Fruit fly (Drosophila melanogaster): ENCODE results near the gene CG7840.

CG7840 gene

DNA sequence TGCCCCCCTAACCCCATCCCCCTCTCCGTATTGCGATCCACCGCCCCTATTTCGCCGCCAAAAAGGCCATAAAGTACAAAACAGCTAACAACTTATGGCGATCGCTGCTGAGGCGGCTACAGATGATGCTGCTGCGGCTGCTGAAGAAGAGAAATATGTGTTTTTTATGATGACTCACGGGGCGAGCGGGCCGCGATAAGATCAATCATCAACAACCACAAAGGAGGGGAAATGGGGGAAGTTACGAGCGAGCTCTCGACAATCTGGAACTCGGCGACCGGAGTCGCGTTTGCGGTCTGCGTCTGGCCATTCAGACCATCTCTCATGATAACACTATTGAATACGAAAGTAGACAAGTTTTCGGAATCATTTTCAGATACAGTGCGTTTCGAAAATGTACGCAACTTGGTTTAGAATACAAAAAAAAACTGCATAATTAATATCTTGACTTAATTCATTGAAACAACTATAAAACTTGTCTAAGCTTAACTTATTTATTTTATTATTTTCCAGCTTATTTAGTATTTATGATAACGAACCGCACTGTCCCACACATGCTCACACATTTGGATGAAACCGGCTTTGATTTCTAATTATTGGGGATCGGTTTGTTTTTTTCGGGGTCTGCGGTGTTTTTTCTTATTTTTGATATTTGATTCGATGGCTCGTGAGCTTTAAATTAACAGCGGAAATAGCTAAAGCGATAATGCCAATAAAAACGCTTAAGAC lies 13.1 kb upstream of the CG7840 start (continued):
- TF ChIP-seq CG16863 (GFP tag; optimal IDR thresholded peaks at IDR 0.05) (peak; percentile 94), CG33213 (GFP tag; optimal IDR thresholded peaks at IDR 0.05) (peak; percentile 83), lab (GFP tag; optimal IDR thresholded peaks at IDR 0.05) (peak; percentile 97), Side (GFP tag; optimal IDR thresholded peaks at IDR 0.05) (peak; percentile 95), CG13287 (GFP tag; IDR thresholded peaks at IDR 0.05; ENCODE audit: partially characterized antibody) (no peak), tll (GFP tag; optimal IDR thresholded peaks at IDR 0.05) (peak in 1 of 2 experiments; percentile 36), Hr39 (optimal IDR thresholded peaks at IDR 0.05) (no peak), pho (GFP tag; optimal IDR thresholded peaks at IDR 0.05) (peak; percentile 90), E2f1 (GFP tag; IDR thresholded peaks at IDR 0.05) (peak; percentile 97), CG17568 (GFP tag; optimal IDR thresholded peaks at IDR 0.05) (peak; percentile 91), nom (GFP tag; optimal IDR thresholded peaks at IDR 0.05) (peak; percentile 38), Eip74EF (GFP tag; optimal IDR thresholded peaks at IDR 0.05) (peak in 1 of 2 experiments; percentile 96), CG14667 (GFP tag; IDR thresholded peaks at IDR 0.05) (peak; percentile 94), Antp (GFP tag; optimal IDR thresholded peaks at IDR 0.05) (peak; percentile 90), CG5245 (GFP tag; optimal IDR thresholded peaks at IDR 0.05) (peak; percentile 95), CrebB (tag; optimal IDR thresholded peaks at IDR 0.05) (peak; percentile 95), CG6175 (GFP tag; IDR thresholded peaks at IDR 0.05) (peak; percentile 92), lmd (GFP tag; IDR thresholded peaks at IDR 0.05) (peak; percentile 97), jing (GFP tag; optimal IDR thresholded peaks at IDR 0.05) (peak; percentile 82), CG14050 (GFP tag; IDR thresholded peaks at IDR 0.05) (peak; percentile 94), CG11723 (GFP tag; optimal IDR thresholded peaks at IDR 0.05) (peak; percentile 92), Oli (tag; optimal IDR thresholded peaks at IDR 0.05) (peak; percentile 97), CG6689 (GFP tag; IDR thresholded peaks at IDR 0.05) (peak; percentile 97), CG3995 (GFP tag; optimal IDR thresholded peaks at IDR 0.05) (peak; percentile 73), mirr (GFP tag; optimal IDR thresholded peaks at IDR 0.05) (peak; percentile 92), Ets97D (GFP tag; optimal IDR thresholded peaks at IDR 0.05) (peak; percentile 72), B-H2 (GFP tag; optimal IDR thresholded peaks at IDR 0.05) (peak; percentile 95), Doc2 (GFP tag; IDR thresholded peaks at IDR 0.05) (peak; percentile 76), CG10565 (GFP tag; optimal IDR thresholded peaks at IDR 0.05) (peak; percentile 71), Dbx (GFP tag; IDR thresholded peaks at IDR 0.05) (peak; percentile 96), CG14441 (GFP tag; IDR thresholded peaks at IDR 0.05) (peak; percentile 96), Dp (GFP tag; optimal IDR thresholded peaks at IDR 0.05) (peak; percentile 10), slbo (GFP tag; IDR thresholded peaks at IDR 0.05) (peak; percentile 98), CG12155 (GFP tag; optimal IDR thresholded peaks at IDR 0.05) (peak; percentile 90), NC2α (GFP tag; optimal IDR thresholded peaks at IDR 0.05) (peak; percentile 84), CG4282 (GFP tag; optimal IDR thresholded peaks at IDR 0.05) (peak; percentile 46), Jarid2 (GFP tag; optimal IDR thresholded peaks at IDR 0.05) (peak; percentile 70), cwo (GFP tag; optimal IDR thresholded peaks at IDR 0.05) (peak; percentile 94), CTCF (GFP tag; optimal IDR thresholded peaks at IDR 0.05) (peak; percentile 69), CG2712 (tag; optimal IDR thresholded peaks at IDR 0.05) (peak; percentile 98), Dll (GFP tag; IDR thresholded peaks at IDR 0.05; ENCODE audit: partially characterized antibody) (0 out of 4 replicates have a peak, but pooled peaks have one; percentile 20), dan (GFP tag; IDR thresholded peaks at IDR 0.05) (peak; percentile 79), CG12299 (tag; optimal IDR thresholded peaks at IDR 0.05) (peak; percentile 96), CG11093 (GFP tag; IDR thresholded peaks at IDR 0.05) (peak; percentile 96), Fer3 (tag; optimal IDR thresholded peaks at IDR 0.05) (peak; percentile 96), p53 (GFP tag; optimal IDR thresholded peaks at IDR 0.05) (peak; percentile 63), CG14860 (GFP tag; IDR thresholded peaks at IDR 0.05; ENCODE audit: partially characterized antibody) (no peak), peb (GFP tag; IDR thresholded peaks at IDR 0.05) (peak; percentile 93), ranshi (GFP tag; IDR thresholded peaks at IDR 0.05) (peak; percentile 96), CG17359 (tag; optimal IDR thresholded peaks at IDR 0.05) (peak; percentile 98)

Measured in whole organism, embryonic.